Worm (Caenorhabditis elegans) whole organism, L4 larva: ENCODE measurements around the gene F41C3.8.

Experiments
- F10B5.3 ChIP-seq: sonication (generic microtip); optimal IDR thresholded peaks from 2 replicates; lab custom pipeline; 2016; ENCODE audit warnings: mild to moderate bottlenecking, missing genetic modification characterization, missing compliant biosample characterization
- F26F4.8 ChIP-seq: fragments of 200-800 bp; sonication (Bioruptor generic); conservative IDR thresholded peaks from 2 replicates; pipeline ENCODE4 v1.3.6; 2022; ENCODE audit warnings: missing genetic modification characterization, missing compliant biosample characterization
- T20F7.1 ChIP-seq: fragments of 200-800 bp; sonication (Bioruptor generic); optimal IDR thresholded peaks from 2 replicates; lab custom pipeline; 2018; ENCODE audit warnings: mild to moderate bottlenecking, missing genetic modification characterization, missing compliant biosample characterization
- Y48G9A.11 ChIP-seq: fragments of 200-800 bp; sonication (Bioruptor generic); IDR thresholded peaks from 2 replicates; pipeline ENCODE4 v1.3.6; 2022; ENCODE audit warnings: missing genetic modification reagents, missing genetic modification characterization, missing compliant biosample characterization
- Y75B8A.6 ChIP-seq: fragments of 200-800 bp; sonication (Bioruptor generic); IDR thresholded peaks from 2 replicates; pipeline ENCODE4 v1.3.6; 2022; ENCODE audit warnings: missing genetic modification reagents, missing genetic modification characterization, missing compliant biosample characterization
- ZK337.2 ChIP-seq: fragments of 200-800 bp; sonication (Bioruptor generic); IDR thresholded peaks from 2 replicates; pipeline ENCODE4 v1.3.6; 2022; ENCODE audit warnings: missing genetic modification reagents, missing genetic modification characterization, missing compliant biosample characterization
- aly-2 ChIP-seq: sonication (generic microtip); optimal IDR thresholded peaks from 2 replicates; lab custom pipeline; 2018; ENCODE audit warnings: missing biosample characterization, missing genetic modification characterization
- ama-1 ChIP-seq: fragments of 150-350 bp; optimal IDR thresholded peaks from 2 replicates; lab custom pipeline; 2014; ENCODE audit warnings: inconsistent platforms, mixed read lengths
- arid-1 ChIP-seq: fragments of 200-800 bp; sonication (Bioruptor generic); conservative IDR thresholded peaks from 2 replicates; pipeline ENCODE4 v1.3.6; 2022; ENCODE audit warnings: missing genetic modification reagents, missing genetic modification characterization, missing compliant biosample characterization
- ceh-20 ChIP-seq: fragments of 200-800 bp; sonication (Bioruptor generic); IDR thresholded peaks from 2 replicates; pipeline ENCODE4 v1.3.6; 2022; ENCODE audit warnings: missing genetic modification reagents, missing genetic modification characterization, missing compliant biosample characterization
- ceh-28 ChIP-seq: fragments of 150-350 bp; optimal IDR thresholded peaks from 2 replicates; lab custom pipeline; 2014; ENCODE audit warnings: missing biosample characterization, missing genetic modification reagents, missing genetic modification characterization
- ceh-32 ChIP-seq: sonication (generic microtip); optimal IDR thresholded peaks from 2 replicates; lab custom pipeline; 2016; ENCODE audit warnings: mild to moderate bottlenecking, missing genetic modification characterization, missing compliant biosample characterization; ENCODE audit not compliant: poor library complexity
- ceh-44 ChIP-seq: fragments of 200-800 bp; sonication (Bioruptor generic); IDR thresholded peaks from 2 replicates; pipeline ENCODE4 v1.3.6; 2022; ENCODE audit warnings: missing genetic modification reagents, missing genetic modification characterization, missing compliant biosample characterization
- ceh-62 ChIP-seq: sonication (generic microtip); optimal IDR thresholded peaks from 2 replicates; lab custom pipeline; 2017; ENCODE audit warnings: missing biosample characterization, missing genetic modification characterization
- ceh-82 ChIP-seq: sonication (generic microtip); optimal IDR thresholded peaks from 2 replicates; lab custom pipeline; 2017; ENCODE audit warnings: missing biosample characterization, missing genetic modification characterization
- daf-12 ChIP-seq: fragments of 150-350 bp; optimal IDR thresholded peaks from 2 replicates; lab custom pipeline; 2014; ENCODE audit warnings: missing biosample characterization, missing genetic modification reagents, missing genetic modification characterization
- daf-16 ChIP-seq, 3 experiments: sonication (generic microtip); optimal IDR thresholded peaks; 2 replicates each; lab custom pipeline; 2016 to 2017; ENCODE audit warnings: missing genetic modification characterization in 3 of 3, missing genetic modification reagents in 3 of 3, mild to moderate bottlenecking in 2 of 3, missing compliant biosample characterization in 2 of 3, missing biosample characterization in 1 of 3, moderate library complexity in 1 of 3
- dmd-9 ChIP-seq: fragments of 200-800 bp; sonication (Bioruptor generic); IDR thresholded peaks from 2 replicates; pipeline ENCODE4 v1.3.6; 2022; ENCODE audit warnings: missing genetic modification reagents, missing genetic modification characterization, missing compliant biosample characterization
- dpl-1 ChIP-seq: fragments of 150-350 bp; optimal IDR thresholded peaks from 2 replicates; lab custom pipeline; 2014; ENCODE audit warnings: missing biosample characterization, missing genetic modification reagents, missing genetic modification characterization
- duxl-1 ChIP-seq: sonication (generic microtip); optimal IDR thresholded peaks from 2 replicates; lab custom pipeline; 2016; ENCODE audit warnings: mild to moderate bottlenecking, missing genetic modification characterization, moderate library complexity, missing compliant biosample characterization; ENCODE audit not compliant: poor library complexity
- dve-1 ChIP-seq: sonication (generic microtip); optimal IDR thresholded peaks from 2 replicates; lab custom pipeline; 2017; ENCODE audit warnings: antibody characterized with exemption, mild to moderate bottlenecking, missing genetic modification characterization, missing compliant biosample characterization; ENCODE audit not compliant: insufficient read depth
- egl-27 ChIP-seq: sonication (generic microtip); optimal IDR thresholded peaks from 3 replicates; lab custom pipeline; 2017; ENCODE audit warnings: missing biosample characterization, missing genetic modification reagents, missing genetic modification characterization
- fkh-10 ChIP-seq: fragments of 150-350 bp; optimal IDR thresholded peaks from 2 replicates; lab custom pipeline; 2014; ENCODE audit warnings: missing biosample characterization, missing genetic modification reagents, missing genetic modification characterization
- lim-7 ChIP-seq: fragments of 200-800 bp; sonication (Bioruptor generic); IDR thresholded peaks from 2 replicates; pipeline ENCODE4 v1.3.6; 2022; ENCODE audit warnings: missing genetic modification characterization, missing compliant biosample characterization
- lin-13 ChIP-seq: fragments of 150-350 bp; optimal IDR thresholded peaks from 2 replicates; lab custom pipeline; 2014; ENCODE audit warnings: missing biosample characterization, missing genetic modification reagents, missing genetic modification characterization
- lin-15B ChIP-seq: fragments of 150-350 bp; sonication (generic microtip); optimal IDR thresholded peaks from 3 replicates; lab custom pipeline; 2014; ENCODE audit warnings: missing biosample characterization, missing genetic modification characterization
- lin-38 ChIP-seq: fragments of 200-800 bp; sonication (Bioruptor generic); IDR thresholded peaks from 2 replicates; pipeline ENCODE4 v1.3.6; 2022; ENCODE audit warnings: missing genetic modification reagents, missing genetic modification characterization, missing compliant biosample characterization
- lin-39 ChIP-seq: fragments of 150-350 bp; optimal IDR thresholded peaks from 2 replicates; lab custom pipeline; 2014; ENCODE audit warnings: missing biosample characterization, missing genetic modification reagents, missing genetic modification characterization
- lsy-2 ChIP-seq, 2 experiments: fragments of 150-350 bp in 1 of 2; sonication (generic microtip) in 1 of 2; optimal IDR thresholded peaks; 2 replicates each; lab custom pipeline; 2014 to 2017; ENCODE audit warnings: missing biosample characterization in 2 of 2, missing genetic modification characterization in 2 of 2
- madf-9 ChIP-seq: fragments of 200-800 bp; sonication (Bioruptor generic); conservative IDR thresholded peaks from 2 replicates; pipeline ENCODE4 v1.3.6; 2022; ENCODE audit warnings: missing genetic modification reagents, missing genetic modification characterization, missing compliant biosample characterization
- mdt-29 ChIP-seq: fragments of 200-800 bp; sonication (Bioruptor generic); IDR thresholded peaks from 2 replicates; pipeline ENCODE4 v1.3.6; 2022; ENCODE audit warnings: missing genetic modification reagents, missing genetic modification characterization, missing compliant biosample characterization
- mep-1 ChIP-seq: fragments of 150-350 bp; sonication (generic microtip); optimal IDR thresholded peaks from 3 replicates; lab custom pipeline; 2014; ENCODE audit warnings: missing biosample characterization, missing genetic modification characterization
- nhr-10 ChIP-seq: fragments of 150-350 bp; optimal IDR thresholded peaks from 2 replicates; lab custom pipeline; 2014; ENCODE audit warnings: missing biosample characterization, missing genetic modification characterization
- nhr-102 ChIP-seq: sonication (generic microtip); optimal IDR thresholded peaks from 2 replicates; lab custom pipeline; 2016; ENCODE audit warnings: mild to moderate bottlenecking, missing genetic modification characterization, moderate library complexity, missing compliant biosample characterization
- nhr-111 ChIP-seq: fragments of 200-800 bp; sonication (Bioruptor generic); optimal IDR thresholded peaks from 2 replicates; lab custom pipeline; 2018; ENCODE audit warnings: mild to moderate bottlenecking, missing genetic modification characterization, missing compliant biosample characterization
- nhr-237 ChIP-seq: sonication (generic microtip); optimal IDR thresholded peaks from 2 replicates; lab custom pipeline; 2017; ENCODE audit warnings: missing biosample characterization, missing genetic modification characterization
- nhr-28 ChIP-seq: fragments of 150-350 bp; optimal IDR thresholded peaks from 2 replicates; lab custom pipeline; 2014; ENCODE audit warnings: missing biosample characterization, missing genetic modification characterization
- nhr-41 ChIP-seq: fragments of 200-800 bp; sonication (Bioruptor generic); IDR thresholded peaks from 2 replicates; pipeline ENCODE4 v1.3.6; 2022; ENCODE audit warnings: missing genetic modification reagents, missing genetic modification characterization, missing compliant biosample characterization
- nhr-42 ChIP-seq: fragments of 200-800 bp; sonication (Bioruptor generic); IDR thresholded peaks from 2 replicates; pipeline ENCODE4 v1.3.6; 2022; ENCODE audit warnings: missing genetic modification characterization, missing compliant biosample characterization
- nhr-48 ChIP-seq: sonication (generic microtip); optimal IDR thresholded peaks from 2 replicates; lab custom pipeline; 2016; ENCODE audit warnings: mild to moderate bottlenecking, missing genetic modification characterization, missing compliant biosample characterization
- nhr-76 ChIP-seq: fragments of 150-350 bp; optimal IDR thresholded peaks from 2 replicates; lab custom pipeline; 2014; ENCODE audit warnings: missing biosample characterization, missing genetic modification characterization
- nhr-77 ChIP-seq: fragments of 150-350 bp; optimal IDR thresholded peaks from 2 replicates; lab custom pipeline; 2014; ENCODE audit warnings: missing biosample characterization, missing genetic modification characterization
- rbr-2 ChIP-seq: sonication (generic microtip); optimal IDR thresholded peaks from 2 replicates; lab custom pipeline; 2016; ENCODE audit warnings: missing genotype, missing genetic modification characterization, missing compliant biosample characterization
- sdz-12 ChIP-seq: fragments of 200-800 bp; sonication (Bioruptor generic); optimal IDR thresholded peaks from 2 replicates; lab custom pipeline; 2018; ENCODE audit warnings: mild to moderate bottlenecking, missing genetic modification characterization, missing compliant biosample characterization
- skn-1 ChIP-seq: fragments of 150-350 bp; optimal IDR thresholded peaks from 2 replicates; lab custom pipeline; 2014; ENCODE audit warnings: missing biosample characterization, missing genetic modification characterization
- snpc-1.2 ChIP-seq: fragments of 200-800 bp; sonication (Bioruptor generic); IDR thresholded peaks from 2 replicates; pipeline ENCODE4 v1.3.6; 2022; ENCODE audit warnings: missing genetic modification reagents, missing genetic modification characterization, missing compliant biosample characterization
- spr-1 ChIP-seq: sonication (generic microtip); optimal IDR thresholded peaks from 2 replicates; lab custom pipeline; 2016; ENCODE audit warnings: mild to moderate bottlenecking, missing genetic modification characterization, missing compliant biosample characterization
- tag-97 ChIP-seq: fragments of 200-800 bp; sonication (Bioruptor generic); IDR thresholded peaks from 2 replicates; pipeline ENCODE4 v1.3.6; 2022; ENCODE audit warnings: missing genetic modification characterization, missing compliant biosample characterization
- tra-1 ChIP-seq: fragments of 200-800 bp; sonication (Bioruptor generic); IDR thresholded peaks from 2 replicates; pipeline ENCODE4 v1.3.6; 2022; ENCODE audit warnings: missing genetic modification reagents, missing genetic modification characterization, missing compliant biosample characterization
- unc-62 ChIP-seq, 3 experiments: fragments of 150-350 bp in 1 of 3; sonication (generic microtip); optimal IDR thresholded peaks in 2 of 3; peaks in 1 of 3; 1 replicate in 1 of 3; 2 replicates in 2 of 3; lab custom pipeline; 2014 to 2017; ENCODE audit warnings: missing biosample characterization in 3 of 3, missing genetic modification characterization in 3 of 3, missing genetic modification reagents in 3 of 3, missing genotype in 1 of 3
- zag-1 ChIP-seq: fragments of 150-350 bp; optimal IDR thresholded peaks from 2 replicates; lab custom pipeline; 2014; ENCODE audit warnings: missing biosample characterization, missing genetic modification characterization
- zfp-2 ChIP-seq: sonication (generic microtip); optimal IDR thresholded peaks from 2 replicates; lab custom pipeline; 2016; ENCODE audit warnings: mild to moderate bottlenecking, missing genetic modification characterization, missing compliant biosample characterization

F41C3.8 gene

DNA sequence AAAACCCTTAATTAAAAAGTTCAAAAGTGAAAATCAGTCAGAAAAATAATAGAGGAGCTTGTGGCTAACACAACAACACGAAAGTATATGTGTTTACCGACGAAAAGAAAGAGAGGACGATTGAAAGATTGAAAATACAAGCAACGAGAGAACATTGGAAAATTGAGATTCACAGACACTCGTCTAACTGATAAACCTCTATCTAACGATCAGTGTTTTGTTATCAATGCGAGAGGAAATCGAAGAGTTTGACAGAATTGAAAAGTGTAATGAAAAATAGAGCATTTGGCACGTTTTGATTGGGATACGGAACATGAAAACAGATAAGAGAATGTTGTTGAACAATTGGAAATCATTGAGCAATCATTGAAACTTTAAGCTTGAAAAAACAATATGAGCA, 12.8 kb downstream of the F41C3.8 start (continued):
- TF ChIP-seq lin-13 (GFP tag; lab: Kevin White, UChicago) (no peak), ceh-44 (no peak), ZK337.2 (no peak), unc-62 (GFP tag; optimal IDR thresholded peaks at IDR 0.05 in 1 of 2; lab: Kevin White, UChicago) (no peak), unc-62 (tag; optimal IDR thresholded peaks at IDR 0.05; lab: Kevin White, UChicago) (no peak), zag-1 (no peak), ama-1 (lab: Kevin White, UChicago) (no peak), fkh-10 (GFP tag; lab: Kevin White, UChicago) (no peak), mdt-29 (no peak), skn-1 (tag; lab: Kevin White, UChicago) (no peak), nhr-48 (no peak), dpl-1 (GFP tag; lab: Kevin White, UChicago) (peak; percentile 0), rbr-2 (tag; lab: Kevin White, UChicago) (no peak), nhr-77 (tag; lab: Kevin White, UChicago) (peak; percentile 92), lsy-2 (tag; optimal IDR thresholded peaks at IDR 0.05; lab: Kevin White, UChicago) (no peak), aly-2 (no peak), nhr-76 (tag; lab: Kevin White, UChicago) (no peak), tag-97 (GFP tag; lab: Robert Waterston, UW) (no peak), ceh-62 (no peak), nhr-102 (tag; lab: Kevin White, UChicago) (peak; percentile 14), Y48G9A.11 (GFP tag; lab: Robert Waterston, UW) (no peak), sdz-12 (GFP tag; lab: Kevin White, UChicago) (no peak), arid-1 (GFP tag; lab: Robert Waterston, UW) (no peak), nhr-237 (tag; lab: Kevin White, UChicago) (no peak), T20F7.1 (GFP tag; lab: Kevin White, UChicago) (peak; percentile 33), nhr-111 (no peak), Y75B8A.6 (GFP tag; lab: Robert Waterston, UW) (no peak), lim-7 (GFP tag; lab: Robert Waterston, UW) (no peak), lin-39 (tag; lab: Kevin White, UChicago) (no peak), tra-1 (peak; percentile 86), daf-16 (GFP tag; optimal IDR thresholded peaks at IDR 0.05; lab: Kevin White, UChicago) (peak; percentile 66 to 95), daf-16 (tag; optimal IDR thresholded peaks at IDR 0.05; lab: Kevin White, UChicago) (peak; percentile 99), dmd-9 (no peak), ceh-20 (GFP tag; lab: Robert Waterston, UW) (no peak), nhr-10 (tag; lab: Kevin White, UChicago) (no peak), daf-12 (tag; lab: Kevin White, UChicago) (no peak), nhr-28 (tag; lab: Kevin White, UChicago) (peak; percentile 95), nhr-41 (no peak), ceh-28 (no peak), lin-38 (GFP tag; lab: Robert Waterston, UW) (no peak), spr-1 (tag; lab: Kevin White, UChicago) (peak; percentile 34), F26F4.8 (GFP tag; lab: Robert Waterston, UW) (no peak), F10B5.3 (no peak), duxl-1 (no peak), snpc-1.2 (GFP tag; lab: Robert Waterston, UW) (no peak), madf-9 (GFP tag; lab: Robert Waterston, UW) (no peak), dve-1 (peak; percentile 92), egl-27 (no peak), ceh-32 (tag; lab: Kevin White, UChicago) (no peak), nhr-42 (GFP tag; lab: Robert Waterston, UW) (no peak), ceh-82 (tag; lab: Kevin White, UChicago) (no peak), zfp-2 (tag; lab: Kevin White, UChicago) (no peak), lin-15B (tag; lab: Kevin White, UChicago) (no peak), mep-1 (tag; lab: Kevin White, UChicago) (peak; percentile 18)
